Fruit fly (Drosophila melanogaster): ENCODE data around the gene PolG1.

PolG1 gene

dm6 chr2L:13845178-13845577 is 17.6 kb upstream of the PolG1 start, which contains the start of gene CG8997:
TSS of gene CG8997 (minus strand) at chr2L:13845325.
- peak; percentile 5 for TF ChIP-seq lbe (GFP tag; optimal IDR thresholded peaks at IDR 0.05)
- no peak for TF ChIP-seq tna (GFP tag; IDR thresholded peaks at IDR 0.05; ENCODE audit: partially characterized antibody)
- peak; percentile 51 for TF ChIP-seq cwo (GFP tag; optimal IDR thresholded peaks at IDR 0.05)
- peak; percentile 37 for TF ChIP-seq Med (GFP tag)
- TF ChIP-seq ase (GFP tag; IDR thresholded peaks at IDR 0.05) = 0 out of 3 replicates have a peak, but pooled peaks have one; percentile 19
- TF ChIP-seq grn (GFP tag; optimal IDR thresholded peaks at IDR 0.05) = peak; percentile 25
- TF ChIP-seq Deaf1 (tag; optimal IDR thresholded peaks at IDR 0.05) = peak; percentile 58
- no peak for TF ChIP-seq pan (optimal IDR thresholded peaks at IDR 0.05)
- TF ChIP-seq pan (GFP tag; optimal IDR thresholded peaks at IDR 0.05 in 1 of 2, IDR thresholded peaks at IDR 0.05 in 1 of 2) = peak in 1 of 2 experiments; percentile 24
- TF ChIP-seq seq (GFP tag; IDR thresholded peaks at IDR 0.05) = no peak
- peak; percentile 92 for TF ChIP-seq sug (tag; optimal IDR thresholded peaks at IDR 0.05)
- TF ChIP-seq CG32532 (GFP tag; IDR thresholded peaks at IDR 0.05) = peak; percentile 30; the same call in 1 of the 2 replicates
- TF ChIP-seq Dfd (GFP tag; optimal IDR thresholded peaks at IDR 0.05) = no peak
- peak; percentile 7 for TF ChIP-seq mirr (GFP tag; optimal IDR thresholded peaks at IDR 0.05)
- no peak for TF ChIP-seq H15 (GFP tag; IDR thresholded peaks at IDR 0.05)
- peak; percentile 2 for TF ChIP-seq corto (GFP tag; optimal IDR thresholded peaks at IDR 0.05)
- TF ChIP-seq exex (tag; optimal IDR thresholded peaks at IDR 0.05) = peak; percentile 87

dm6 chr2L:13843692-13844284 is 16.2 kb upstream of the PolG1 start, which contains the start of gene CG33306:
TSS of gene CG33306 (minus strand) at chr2L:13843742.
- TF ChIP-seq CG1792 (GFP tag; optimal IDR thresholded peaks at IDR 0.05) = no peak
- peak; percentile 20 for TF ChIP-seq Hmr (GFP tag; optimal IDR thresholded peaks at IDR 0.05)
- TF ChIP-seq grau (tag; optimal IDR thresholded peaks at IDR 0.05) = peak; percentile 42
- no peak for TF ChIP-seq CG9797 (GFP tag; optimal IDR thresholded peaks at IDR 0.05)
- TF ChIP-seq CG6813 (GFP tag; optimal IDR thresholded peaks at IDR 0.05) = no peak
- TF ChIP-seq B-H2 (GFP tag; optimal IDR thresholded peaks at IDR 0.05) = no peak
- no peak for TF ChIP-seq zfh2 (GFP tag; optimal IDR thresholded peaks at IDR 0.05)
- TF ChIP-seq HLH3B (GFP tag; IDR thresholded peaks at IDR 0.05) = no peak
- TF ChIP-seq dysf (GFP tag; IDR thresholded peaks at IDR 0.05) = no peak
- no peak for TF ChIP-seq CG1602 (GFP tag; optimal IDR thresholded peaks at IDR 0.05)
- no peak for TF ChIP-seq gcm (GFP tag; optimal IDR thresholded peaks at IDR 0.05)
- no peak for TF ChIP-seq psq (GFP tag; optimal IDR thresholded peaks at IDR 0.05)
- TF ChIP-seq ci (GFP tag; IDR thresholded peaks at IDR 0.05) = no peak
- peak; percentile 25 for TF ChIP-seq CG2120 (GFP tag; optimal IDR thresholded peaks at IDR 0.05)
- no peak for TF ChIP-seq lola (GFP tag; optimal IDR thresholded peaks at IDR 0.05)
- TF ChIP-seq jumu (GFP tag; optimal IDR thresholded peaks at IDR 0.05) = no peak
- TF ChIP-seq ERR (GFP tag; optimal IDR thresholded peaks at IDR 0.05) = no peak
- TF ChIP-seq nom (GFP tag; optimal IDR thresholded peaks at IDR 0.05) = no peak
- TF ChIP-seq Hr51 (GFP tag; optimal IDR thresholded peaks at IDR 0.05) = peak in 1 of 2 experiments; percentile 1
- TF ChIP-seq ab (GFP tag; optimal IDR thresholded peaks at IDR 0.05) = no peak
- no peak for TF ChIP-seq CG6272 (GFP tag; IDR thresholded peaks at IDR 0.05)
- TF ChIP-seq gfzf (GFP tag; optimal IDR thresholded peaks at IDR 0.05) = no peak
- TF ChIP-seq Hr78 (GFP tag; optimal IDR thresholded peaks at IDR 0.05) = no peak
- TF ChIP-seq Meics (GFP tag; optimal IDR thresholded peaks at IDR 0.05) = peak; percentile 14
- TF ChIP-seq CG9215 (GFP tag; IDR thresholded peaks at IDR 0.05) = no peak
- TF ChIP-seq amos (GFP tag; IDR thresholded peaks at IDR 0.05; ENCODE audit: partially characterized antibody) = no peak
- peak; percentile 31 for TF ChIP-seq CG3281 (GFP tag; optimal IDR thresholded peaks at IDR 0.05)
- no peak for TF ChIP-seq Awh (GFP tag; IDR thresholded peaks at IDR 0.05)
- no peak for TF ChIP-seq CG18619 (GFP tag; optimal IDR thresholded peaks at IDR 0.05)
- peak; percentile 96 for TF ChIP-seq exex (tag; optimal IDR thresholded peaks at IDR 0.05)
- peak; percentile 22 for TF ChIP-seq lab (GFP tag; optimal IDR thresholded peaks at IDR 0.05)
- TF ChIP-seq CG30403 (GFP tag; optimal IDR thresholded peaks at IDR 0.05) = no peak
- TF ChIP-seq unpg (GFP tag; optimal IDR thresholded peaks at IDR 0.05) = peak; percentile 10

Measured in whole organism, embryonic.